Fruit fly (Drosophila melanogaster) whole organism, embryonic: ENCODE measurements around the gene CG31436.

Experiments used
- ATbp ChIP-seq: fragments of 200-800 bp; sonication (Bioruptor generic); optimal IDR thresholded peaks from 2 replicates; lab custom pipeline; 2017; ENCODE audit warnings: missing biosample characterization, mild to moderate bottlenecking, missing genetic modification characterization, missing genetic modification reagents
- Adf1 ChIP-seq: fragments of 200-800 bp; sonication (Bioruptor generic); IDR thresholded peaks from 2 replicates; pipeline ENCODE4 v1.3.6; 2022; ENCODE audit warnings: missing biosample characterization, missing genetic modification characterization
- Antp ChIP-seq: fragments of 200-800 bp; sonication (Bioruptor generic); optimal IDR thresholded peaks from 3 replicates; lab custom pipeline; 2016; ENCODE audit warnings: missing biosample characterization, missing genetic modification characterization
- B-H1 ChIP-seq: fragments of 200-800 bp; sonication (Bioruptor generic); IDR thresholded peaks from 3 replicates; pipeline ENCODE4 v1.3.6; 2022; ENCODE audit warnings: missing biosample characterization, missing genetic modification characterization
- B-H2 ChIP-seq: fragments of 200-800 bp; sonication (Bioruptor generic); optimal IDR thresholded peaks from 2 replicates; lab custom pipeline; 2018; ENCODE audit warnings: missing biosample characterization, mild to moderate bottlenecking, missing genetic modification characterization
- CG10147 ChIP-seq: fragments of 200-800 bp; sonication (Bioruptor generic); optimal IDR thresholded peaks from 2 replicates; lab custom pipeline; 2019; ENCODE audit warnings: missing biosample characterization, mild to moderate bottlenecking, missing genetic modification characterization, moderate library complexity
- CG10274 ChIP-seq: fragments of 200-800 bp; sonication (Bioruptor generic); optimal IDR thresholded peaks from 3 replicates; lab custom pipeline; 2017; ENCODE audit warnings: missing biosample characterization, mild to moderate bottlenecking, missing genetic modification characterization
- CG11504 ChIP-seq: fragments of 200-800 bp; sonication (Bioruptor generic); optimal IDR thresholded peaks from 3 replicates; lab custom pipeline; 2019; ENCODE audit warnings: missing biosample characterization, mild to moderate bottlenecking, missing genetic modification characterization, moderate library complexity
- CG14667 ChIP-seq: fragments of 200-800 bp; sonication (Bioruptor generic); IDR thresholded peaks from 2 replicates; pipeline ENCODE4 v1.3.6; 2022; ENCODE audit warnings: missing biosample characterization, missing genetic modification characterization
- CG17186 ChIP-seq: fragments of 200-800 bp; sonication (Bioruptor generic); optimal IDR thresholded peaks from 3 replicates; lab custom pipeline; 2017; ENCODE audit warnings: missing biosample characterization, missing genetic modification reagents, missing genetic modification characterization
- CG2120 ChIP-seq: fragments of 200-800 bp; sonication (Bioruptor generic); optimal IDR thresholded peaks from 3 replicates; lab custom pipeline; 2016; ENCODE audit warnings: missing biosample characterization, missing genetic modification characterization
- CG6654 ChIP-seq: fragments of 200-800 bp; sonication (Bioruptor generic); optimal IDR thresholded peaks from 2 replicates; lab custom pipeline; 2017; ENCODE audit warnings: missing biosample characterization, mild to moderate bottlenecking, missing genetic modification characterization
- CG6854 ChIP-seq: fragments of 200-800 bp; sonication (Bioruptor generic); optimal IDR thresholded peaks from 3 replicates; lab custom pipeline; 2017; ENCODE audit warnings: missing biosample characterization, mild to moderate bottlenecking, missing genetic modification characterization
- CG7271 ChIP-seq: fragments of 200-800 bp; sonication (Bioruptor generic); optimal IDR thresholded peaks from 2 replicates; lab custom pipeline; 2018; ENCODE audit warnings: missing biosample characterization, mild to moderate bottlenecking, missing genetic modification characterization, moderate library complexity
- CG7928 ChIP-seq: fragments of 200-800 bp; sonication (Bioruptor generic); optimal IDR thresholded peaks from 2 replicates; lab custom pipeline; 2017; ENCODE audit warnings: missing biosample characterization, mild to moderate bottlenecking, missing genetic modification characterization
- CG7987 ChIP-seq: fragments of 200-800 bp; sonication (Bioruptor generic); optimal IDR thresholded peaks from 2 replicates; lab custom pipeline; 2018; ENCODE audit warnings: missing biosample characterization, mild to moderate bottlenecking, missing genetic modification characterization, moderate library complexity
- CG9437 ChIP-seq: fragments of 200-800 bp; sonication (Bioruptor generic); optimal IDR thresholded peaks from 2 replicates; lab custom pipeline; 2018; ENCODE audit warnings: missing biosample characterization, mild to moderate bottlenecking, missing genetic modification characterization
- Deaf1 ChIP-seq: fragments of 200-800 bp; optimal IDR thresholded peaks from 3 replicates; lab custom pipeline; 2019; ENCODE audit warnings: missing biosample characterization, mild to moderate bottlenecking, missing genetic modification characterization, moderate library complexity
- GATAe ChIP-seq: fragments of 200-800 bp; sonication (Bioruptor generic); conservative IDR thresholded peaks from 2 replicates; pipeline ENCODE4 v1.3.6; 2022; ENCODE audit warnings: missing biosample characterization, missing genetic modification characterization
- HHEX ChIP-seq: fragments of 200-800 bp; sonication (Bioruptor generic); optimal IDR thresholded peaks from 3 replicates; lab custom pipeline; 2017; ENCODE audit warnings: missing biosample characterization, mild to moderate bottlenecking, missing genetic modification characterization, missing genetic modification reagents
- HLH4C ChIP-seq: fragments of 200-800 bp; sonication (Bioruptor generic); IDR thresholded peaks from 3 replicates; pipeline ENCODE4 v1.3.6; 2022; ENCODE audit warnings: missing biosample characterization, missing genetic modification characterization; ENCODE audit not compliant: partially characterized antibody
- Lim3 ChIP-seq: fragments of 200-800 bp; sonication (Bioruptor generic); IDR thresholded peaks from 2 replicates; pipeline ENCODE4 v1.3.6; 2022; ENCODE audit warnings: missing biosample characterization, missing genetic modification characterization
- Meics ChIP-seq: fragments of 200-800 bp; sonication (Bioruptor generic); optimal IDR thresholded peaks from 2 replicates; lab custom pipeline; 2017; ENCODE audit warnings: missing biosample characterization, mild to moderate bottlenecking, missing genetic modification characterization
- NC2β ChIP-seq: fragments of 200-800 bp; sonication (Bioruptor generic); optimal IDR thresholded peaks from 2 replicates; lab custom pipeline; 2016; ENCODE audit warnings: missing biosample characterization, missing genetic modification characterization
- NFAT ChIP-seq: fragments of 200-800 bp; sonication (Bioruptor generic); IDR thresholded peaks from 2 replicates; pipeline ENCODE4 v1.3.6; 2022; ENCODE audit warnings: missing biosample characterization, missing genetic modification characterization
- Optix ChIP-seq: fragments of 200-800 bp; sonication (Bioruptor generic); IDR thresholded peaks from 3 replicates; pipeline ENCODE4 v1.3.6; 2022; ENCODE audit warnings: missing biosample characterization, missing genetic modification characterization
- Ravus ChIP-seq: fragments of 200-800 bp; sonication (Bioruptor generic); IDR thresholded peaks from 2 replicates; pipeline ENCODE4 v1.3.6; 2022; ENCODE audit warnings: missing biosample characterization, missing genetic modification characterization
- Rx ChIP-seq: fragments of 200-800 bp; sonication (Bioruptor generic); IDR thresholded peaks from 2 replicates; pipeline ENCODE4 v1.3.6; 2022; ENCODE audit warnings: missing biosample characterization, missing genetic modification characterization
- Trl ChIP-seq, 3 experiments: fragments of >200 bp in 2 of 3; fragments of 200-800 bp in 1 of 3; sonication (Bioruptor generic) in 1 of 3; optimal IDR thresholded peaks; 2 replicates in 1 of 3; 3 replicates in 2 of 3; lab custom pipeline; 2016 to 2017; ENCODE audit warnings: missing biosample characterization in 1 of 3, missing genetic modification characterization in 1 of 3
- YL-1 ChIP-seq: fragments of 200-800 bp; sonication (Bioruptor generic); optimal IDR thresholded peaks from 3 replicates; lab custom pipeline; 2017; ENCODE audit warnings: missing biosample characterization, mild to moderate bottlenecking, missing genetic modification characterization
- bowl ChIP-seq: fragments of 200-800 bp; sonication (Bioruptor generic); IDR thresholded peaks from 2 replicates; pipeline ENCODE4 v1.3.6; 2022; ENCODE audit warnings: missing biosample characterization, missing genetic modification characterization
- bsh ChIP-seq, 2 experiments: fragments of 200-800 bp; sonication (Bioruptor generic); optimal IDR thresholded peaks; 2 replicates each; lab custom pipeline; 2017 to 2018; ENCODE audit warnings: mild to moderate bottlenecking in 2 of 2, missing biosample characterization in 2 of 2, missing genetic modification characterization in 2 of 2, moderate library complexity in 1 of 2
- cas ChIP-seq: fragments of 200-800 bp; sonication (Bioruptor generic); IDR thresholded peaks from 2 replicates; pipeline ENCODE4 v1.3.6; 2022; ENCODE audit warnings: missing biosample characterization, missing genetic modification characterization
- chinmo ChIP-seq: fragments of 200-800 bp; sonication (Bioruptor generic); IDR thresholded peaks from 4 replicates; pipeline ENCODE4 v1.3.6; 2022; ENCODE audit warnings: missing biosample characterization, missing genetic modification characterization; ENCODE audit not compliant: partially characterized antibody
- danr ChIP-seq: fragments of 200-800 bp; sonication (Bioruptor generic); IDR thresholded peaks from 2 replicates; pipeline ENCODE4 v1.3.6; 2022; ENCODE audit warnings: missing biosample characterization, missing genetic modification characterization
- eyg ChIP-seq: fragments of 200-800 bp; sonication (Bioruptor generic); optimal IDR thresholded peaks from 3 replicates; lab custom pipeline; 2016; ENCODE audit warnings: missing biosample characterization, missing genetic modification characterization
- ftz-f1 ChIP-seq: fragments of 200-800 bp; sonication (Bioruptor generic); optimal IDR thresholded peaks from 2 replicates; lab custom pipeline; 2016; ENCODE audit warnings: missing biosample characterization, missing genetic modification characterization
- gcm2 ChIP-seq: fragments of 200-800 bp; sonication (Bioruptor generic); optimal IDR thresholded peaks from 2 replicates; lab custom pipeline; 2016; ENCODE audit warnings: missing biosample characterization, missing genetic modification characterization
- gem ChIP-seq: fragments of 200-800 bp; sonication (Bioruptor generic); optimal IDR thresholded peaks from 2 replicates; lab custom pipeline; 2019; ENCODE audit warnings: missing biosample characterization, mild to moderate bottlenecking, missing genetic modification characterization, moderate library complexity
- kah ChIP-seq: fragments of 200-800 bp; sonication (Bioruptor generic); optimal IDR thresholded peaks from 2 replicates; lab custom pipeline; 2018; ENCODE audit warnings: missing biosample characterization, mild to moderate bottlenecking, missing genetic modification characterization
- mam ChIP-seq: fragments of 200-800 bp; sonication (Bioruptor generic); optimal IDR thresholded peaks from 3 replicates; lab custom pipeline; 2016; ENCODE audit warnings: missing biosample characterization, missing genetic modification characterization
- odd ChIP-seq: fragments of 200-800 bp; sonication (Bioruptor generic); optimal IDR thresholded peaks from 2 replicates; lab custom pipeline; 2017; ENCODE audit warnings: missing biosample characterization, mild to moderate bottlenecking, missing genetic modification characterization
- sd ChIP-seq: fragments of 200-800 bp; sonication (Bioruptor generic); optimal IDR thresholded peaks from 3 replicates; lab custom pipeline; 2018; ENCODE audit warnings: missing biosample characterization, mild to moderate bottlenecking, missing genetic modification characterization, moderate library complexity
- sisA ChIP-seq: fragments of 200-800 bp; sonication (Bioruptor generic); IDR thresholded peaks from 2 replicates; pipeline ENCODE4 v1.3.6; 2022; ENCODE audit warnings: missing biosample characterization, missing genetic modification characterization
- so ChIP-seq: fragments of 200-800 bp; sonication (Bioruptor generic); IDR thresholded peaks from 3 replicates; pipeline ENCODE4 v1.3.6; 2022; ENCODE audit warnings: missing biosample characterization, missing genetic modification characterization
- trh ChIP-seq: fragments of 200-800 bp; sonication (Bioruptor generic); optimal IDR thresholded peaks from 2 replicates; lab custom pipeline; 2016; ENCODE audit warnings: missing biosample characterization, missing genetic modification characterization
- tup ChIP-seq: fragments of 200-800 bp; sonication (Bioruptor generic); optimal IDR thresholded peaks from 2 replicates; lab custom pipeline; 2016; ENCODE audit warnings: missing biosample characterization, mild to moderate bottlenecking, missing genetic modification characterization, moderate library complexity
- tx ChIP-seq: fragments of 200-800 bp; sonication (Bioruptor generic); optimal IDR thresholded peaks from 2 replicates; lab custom pipeline; 2016; ENCODE audit warnings: missing biosample characterization, missing genetic modification characterization
- unpg ChIP-seq: fragments of 200-800 bp; sonication (Bioruptor generic); optimal IDR thresholded peaks from 3 replicates; lab custom pipeline; 2018; ENCODE audit warnings: missing biosample characterization, mild to moderate bottlenecking, missing genetic modification characterization, moderate library complexity
- wek ChIP-seq: fragments of 200-800 bp; sonication (Bioruptor generic); optimal IDR thresholded peaks from 3 replicates; lab custom pipeline; 2018; ENCODE audit warnings: missing biosample characterization, mild to moderate bottlenecking, missing genetic modification characterization, moderate library complexity

CG31436 gene

dm6 chr3R:25265589-25266201 lies 38.2 kb upstream of the CG31436 start, which contains the start of the genes GlnRS and RIOK2 (continued):
- peak; percentile 66 for TF ChIP-seq sd
- TF ChIP-seq Lim3 (GFP tag; lab: Robert Waterston, UW): no peak
- TF ChIP-seq mam (GFP tag; lab: Kevin White, UChicago): no peak
- TF ChIP-seq sisA (GFP tag; lab: Robert Waterston, UW): no peak
- no peak for TF ChIP-seq CG14667 (GFP tag; lab: Robert Waterston, UW)
- no peak for TF ChIP-seq odd (GFP tag; lab: Kevin White, UChicago)
- TF ChIP-seq Trl (optimal IDR thresholded peaks at IDR 0.05; lab: Kevin White, UChicago): no peak
- TF ChIP-seq Trl (GFP tag; optimal IDR thresholded peaks at IDR 0.05; lab: Kevin White, UChicago): no peak
- no peak for TF ChIP-seq GATAe (GFP tag; lab: Robert Waterston, UW)
- 0 out of 2 replicates have a peak, but pooled peaks have one; percentile 13 for TF ChIP-seq cas (GFP tag; lab: Robert Waterston, UW)
- no peak for TF ChIP-seq CG7928 (GFP tag; lab: Kevin White, UChicago)
- no peak for TF ChIP-seq tx
- no peak for TF ChIP-seq Rx (GFP tag; lab: Robert Waterston, UW)
- no peak for TF ChIP-seq Optix
- no peak for TF ChIP-seq Deaf1 (tag; lab: Kevin White, UChicago)
- TF ChIP-seq NFAT (GFP tag; lab: Robert Waterston, UW): no peak; the same call in 1 of the 2 replicates
- TF ChIP-seq B-H2 (GFP tag; lab: Kevin White, UChicago): peak; percentile 53
- TF ChIP-seq bowl (GFP tag; lab: Robert Waterston, UW): no peak
- TF ChIP-seq CG6654 (GFP tag; lab: Kevin White, UChicago): no peak
- no peak for TF ChIP-seq CG6854 (GFP tag; lab: Kevin White, UChicago)
- peak; percentile 44 for TF ChIP-seq kah (GFP tag; lab: Kevin White, UChicago)
- TF ChIP-seq CG9437 (GFP tag; lab: Kevin White, UChicago): no peak
- TF ChIP-seq trh (GFP tag; lab: Kevin White, UChicago): no peak
- no peak for TF ChIP-seq tup
- TF ChIP-seq CG2120 (GFP tag; lab: Kevin White, UChicago): peak; percentile 2
- TF ChIP-seq CG10147 (GFP tag; lab: Kevin White, UChicago): no peak
- peak; percentile 98 for TF ChIP-seq YL-1 (GFP tag; lab: Kevin White, UChicago)
- TF ChIP-seq CG10274 (GFP tag; lab: Kevin White, UChicago): no peak
- no peak for TF ChIP-seq danr (GFP tag; lab: Robert Waterston, UW)
- no peak for TF ChIP-seq bsh (GFP tag; optimal IDR thresholded peaks at IDR 0.05; lab: Kevin White, UChicago)
- no peak for TF ChIP-seq B-H1 (GFP tag; lab: Robert Waterston, UW)
- no peak for TF ChIP-seq gem (tag; lab: Kevin White, UChicago)
- peak; percentile 39 for TF ChIP-seq CG7271 (tag; lab: Kevin White, UChicago)
- TF ChIP-seq CG7987 (GFP tag; lab: Kevin White, UChicago): peak; percentile 49
- TF ChIP-seq CG17186 (GFP tag; lab: Kevin White, UChicago): peak; percentile 77
- TF ChIP-seq ftz-f1 (GFP tag; lab: Kevin White, UChicago): no peak
- TF ChIP-seq wek: peak; percentile 11
- no peak for TF ChIP-seq ATbp (GFP tag; lab: Kevin White, UChicago)
- TF ChIP-seq unpg (GFP tag; lab: Kevin White, UChicago): no peak
- TF ChIP-seq gcm2: no peak
- TF ChIP-seq CG11504 (tag; lab: Kevin White, UChicago): no peak
- TF ChIP-seq NC2β (GFP tag; lab: Kevin White, UChicago): peak; percentile 45
- no peak for TF ChIP-seq eyg (GFP tag; lab: Kevin White, UChicago)
- no peak for TF ChIP-seq HHEX
- no peak for TF ChIP-seq so (GFP tag; lab: Robert Waterston, UW)
- peak; percentile 100 for TF ChIP-seq chinmo (GFP tag; lab: Robert Waterston, UW)
- TF ChIP-seq Meics (GFP tag; lab: Kevin White, UChicago): no peak
- no peak for TF ChIP-seq Ravus
- TF ChIP-seq Antp (GFP tag; lab: Kevin White, UChicago): no peak
- TF ChIP-seq HLH4C (GFP tag; lab: Robert Waterston, UW): peak; percentile 92
- TF ChIP-seq Adf1 (GFP tag; lab: Robert Waterston, UW): no peak
